Fruit fly (Drosophila melanogaster) whole organism, wandering third instar larva: ENCODE data around the gene CG6972.

Experiments
- Abd-B ChIP-seq: fragments of >200 bp; optimal IDR thresholded peaks from 2 replicates; lab custom pipeline; 2017; ENCODE audit warnings: missing biosample characterization, missing genetic modification characterization
- CG32264 ChIP-seq: fragments of 200-800 bp; sonication (Bioruptor generic); optimal IDR thresholded peaks from 2 replicates; lab custom pipeline; 2016; ENCODE audit warnings: missing biosample characterization, missing genetic modification characterization
- CG9705 ChIP-seq: fragments of 200-800 bp; sonication (Bioruptor generic); optimal IDR thresholded peaks from 2 replicates; lab custom pipeline; 2018; ENCODE audit warnings: missing biosample characterization, mild to moderate bottlenecking, missing genetic modification characterization
- CrebA ChIP-seq: fragments of 200-800 bp; sonication (Bioruptor generic); optimal IDR thresholded peaks from 2 replicates; lab custom pipeline; 2016; ENCODE audit warnings: missing biosample characterization, mild to moderate bottlenecking, missing genetic modification characterization, borderline replicate concordance
- Dfd ChIP-seq: fragments of >200 bp; optimal IDR thresholded peaks from 2 replicates; lab custom pipeline; 2017; ENCODE audit warnings: missing biosample characterization, missing genetic modification characterization
- Dif ChIP-seq: fragments of 200-275, 200-300 bp; sonication (Bioruptor generic); optimal IDR thresholded peaks from 2 replicates; lab custom pipeline; 2018; ENCODE audit warnings: missing biosample characterization, missing genetic modification characterization; ENCODE audit not compliant: partially characterized antibody
- GATAd ChIP-seq: sonication (Bioruptor generic); optimal IDR thresholded peaks from 2 replicates; lab custom pipeline; 2016; ENCODE audit warnings: missing biosample characterization, missing genetic modification characterization
- HLH106 ChIP-seq: fragments of 200-800 bp; optimal IDR thresholded peaks from 3 replicates; lab custom pipeline; 2019; ENCODE audit warnings: missing biosample characterization, mild to moderate bottlenecking, missing genetic modification characterization, moderate library complexity
- Hnf4 ChIP-seq: fragments of 200-800 bp; sonication (Bioruptor generic); optimal IDR thresholded peaks from 2 replicates; lab custom pipeline; 2016; ENCODE audit warnings: missing biosample characterization, mild to moderate bottlenecking, missing genetic modification characterization
- Hr78 ChIP-seq: fragments of >200 bp; optimal IDR thresholded peaks from 2 replicates; lab custom pipeline; 2017; ENCODE audit warnings: missing biosample characterization, missing genetic modification characterization
- Hr83 ChIP-seq: fragments of 200-300 bp; sonication (Bioruptor generic); optimal IDR thresholded peaks from 2 replicates; lab custom pipeline; 2016; ENCODE audit warnings: missing biosample characterization, mild to moderate bottlenecking, missing genetic modification characterization, moderate library complexity; ENCODE audit not compliant: poor library complexity, severe bottlenecking
- Jra ChIP-seq: sonication (Bioruptor generic); optimal IDR thresholded peaks from 2 replicates; lab custom pipeline; 2016; ENCODE audit warnings: missing biosample characterization, missing genetic modification characterization
- Mio ChIP-seq: sonication (Bioruptor generic); optimal IDR thresholded peaks from 2 replicates; lab custom pipeline; 2016; ENCODE audit warnings: missing biosample characterization, missing genetic modification characterization
- Myc ChIP-seq: fragments of >200 bp; optimal IDR thresholded peaks from 2 replicates; lab custom pipeline; 2017
- N ChIP-seq: fragments of >200 bp; optimal IDR thresholded peaks from 2 replicates; lab custom pipeline; 2018; ENCODE audit warnings: missing biosample characterization, missing external identifiers, missing genetic modification characterization
- OdsH ChIP-seq: fragments of 200-800 bp; sonication (Bioruptor generic); optimal IDR thresholded peaks from 2 replicates; lab custom pipeline; 2016; ENCODE audit warnings: missing biosample characterization, mild to moderate bottlenecking, missing genetic modification characterization
- Rel ChIP-seq, 2 experiments: fragments of 200-800 bp; sonication (Bioruptor generic) in 1 of 2; optimal IDR thresholded peaks; 2 replicates in 1 of 2; 3 replicates in 1 of 2; lab custom pipeline; 2016 to 2019; ENCODE audit warnings: mild to moderate bottlenecking in 2 of 2, missing biosample characterization in 2 of 2, missing genetic modification characterization in 2 of 2, moderate library complexity in 1 of 2
- Sp1 ChIP-seq: fragments of 200-800 bp; sonication (Bioruptor generic); optimal IDR thresholded peaks from 3 replicates; lab custom pipeline; 2019; ENCODE audit warnings: missing biosample characterization, mild to moderate bottlenecking, missing genetic modification characterization, moderate library complexity
- Vsx2 ChIP-seq: fragments of 200-300, 225-300 bp; sonication (Bioruptor generic); optimal IDR thresholded peaks from 2 replicates; lab custom pipeline; 2018; ENCODE audit warnings: missing biosample characterization, missing genetic modification characterization; ENCODE audit not compliant: partially characterized antibody
- br ChIP-seq: fragments of 200-800 bp; sonication (Bioruptor generic); optimal IDR thresholded peaks from 2 replicates; lab custom pipeline; 2016; ENCODE audit warnings: missing biosample characterization, missing genetic modification characterization
- brk ChIP-seq: fragments of 200-800 bp; sonication (Bioruptor generic); optimal IDR thresholded peaks from 2 replicates; lab custom pipeline; 2016; ENCODE audit warnings: missing biosample characterization, mild to moderate bottlenecking, missing genetic modification characterization
- dl ChIP-seq, 2 experiments: fragments of 175-275, 200-275 bp in 1 of 2; fragments of 200-275 bp in 1 of 2; sonication (Bioruptor generic); optimal IDR thresholded peaks; lab custom pipeline; 2018; ENCODE audit warnings: mild to moderate bottlenecking in 2 of 2, missing biosample characterization in 2 of 2, missing genetic modification characterization in 2 of 2, moderate library complexity in 2 of 2; ENCODE audit not compliant: partially characterized antibody in 2 of 2, insufficient read depth in 1 of 2
- dmrt93B ChIP-seq: fragments of 200-800 bp; sonication (Bioruptor generic); optimal IDR thresholded peaks from 2 replicates; lab custom pipeline; 2018; ENCODE audit warnings: missing biosample characterization, mild to moderate bottlenecking, missing genetic modification characterization
- dsf ChIP-seq: sonication (Bioruptor generic); optimal IDR thresholded peaks from 2 replicates; lab custom pipeline; 2016; ENCODE audit warnings: missing biosample characterization, missing genetic modification characterization, borderline replicate concordance
- ey ChIP-seq: fragments of 200-800 bp; sonication (Bioruptor generic); optimal IDR thresholded peaks from 2 replicates; lab custom pipeline; 2016; ENCODE audit warnings: missing biosample characterization, missing genetic modification characterization
- foxo ChIP-seq, 2 experiments: fragments of 200-800 bp; sonication (Bioruptor generic); optimal IDR thresholded peaks; 2 replicates in 1 of 2; 3 replicates in 1 of 2; lab custom pipeline; 2016 to 2017; ENCODE audit warnings: missing biosample characterization in 2 of 2, missing genetic modification characterization in 2 of 2
- fru ChIP-seq: fragments of 200-800 bp; sonication (Bioruptor generic); optimal IDR thresholded peaks from 3 replicates; lab custom pipeline; 2016; ENCODE audit warnings: missing biosample characterization, mild to moderate bottlenecking, missing genetic modification characterization
- h ChIP-seq: fragments of 200-800 bp; sonication (Bioruptor generic); optimal IDR thresholded peaks from 3 replicates; lab custom pipeline; 2016; ENCODE audit warnings: missing biosample characterization, mild to moderate bottlenecking, missing genetic modification characterization
- jim ChIP-seq: fragments of 175-275, 200-325 bp; sonication (Bioruptor generic); optimal IDR thresholded peaks from 2 replicates; lab custom pipeline; 2016; ENCODE audit warnings: missing biosample characterization, mild to moderate bottlenecking, missing genetic modification characterization
- lola ChIP-seq: fragments of >200 bp; optimal IDR thresholded peaks from 2 replicates; lab custom pipeline; 2017; ENCODE audit warnings: missing biosample characterization, missing genetic modification characterization
- pan ChIP-seq: fragments of >200 bp; optimal IDR thresholded peaks from 2 replicates; lab custom pipeline; 2017
- psq ChIP-seq: fragments of 200-800 bp; sonication (Bioruptor generic); optimal IDR thresholded peaks from 3 replicates; lab custom pipeline; 2017; ENCODE audit warnings: missing biosample characterization, mild to moderate bottlenecking, missing genetic modification characterization, moderate library complexity
- rgr ChIP-seq: fragments of 200-800 bp; sonication (Bioruptor generic); optimal IDR thresholded peaks from 3 replicates; lab custom pipeline; 2016; ENCODE audit warnings: missing biosample characterization, mild to moderate bottlenecking, missing genetic modification characterization
- sage ChIP-seq: fragments of 200-800 bp; sonication (Bioruptor generic); optimal IDR thresholded peaks from 2 replicates; lab custom pipeline; 2016; ENCODE audit warnings: missing biosample characterization, mild to moderate bottlenecking, missing genetic modification characterization
- sv ChIP-seq: fragments of 200-800 bp; sonication (Bioruptor generic); optimal IDR thresholded peaks from 3 replicates; lab custom pipeline; 2016; ENCODE audit warnings: missing biosample characterization, missing genetic modification characterization
- tai ChIP-seq: sonication (Bioruptor generic); optimal IDR thresholded peaks from 2 replicates; lab custom pipeline; 2016; ENCODE audit warnings: missing biosample characterization, missing genetic modification characterization
- usp ChIP-seq: fragments of >200 bp; optimal IDR thresholded peaks from 2 replicates; lab custom pipeline; 2017; ENCODE audit warnings: missing biosample characterization, missing genetic modification characterization
- woc ChIP-seq: sonication (Bioruptor generic); optimal IDR thresholded peaks from 2 replicates; lab custom pipeline; 2016; ENCODE audit warnings: missing biosample characterization, mild to moderate bottlenecking, missing genetic modification characterization

CG6972 gene

dm6 chr3R:22718937-22719606 lies 17.3 kb downstream of the CG6972 start:
- TF ChIP-seq HLH106 (tag; lab: Kevin White, UChicago) (no peak), lola (no peak), N (GFP tag; lab: Kevin White, UChicago) (no peak), Abd-B (GFP tag; lab: Kevin White, UChicago) (no peak), fru (no peak)
- TF ChIP-seq, all 38 proteins: peak for 0

dm6 chr3R:22719607-22719949 lies 17.8 kb downstream of the CG6972 start:
- TF ChIP-seq fru (peak; percentile 6), pan (no peak), Jra (GFP tag; lab: Kevin White, UChicago) (no peak)

dm6 chr3R:22720808-22721306 lies 19.1 kb downstream of the CG6972 start, which contains the start of gene wge:
TSS of gene wge (minus strand) at chr3R:22721150.
- TF ChIP-seq sage (GFP tag; lab: Kevin White, UChicago) (no peak), jim (peak; percentile 80), Hnf4 (GFP tag; lab: Kevin White, UChicago) (no peak), CrebA (no peak), tai (no peak), h (GFP tag; lab: Kevin White, UChicago) (no peak), Rel (GFP tag; optimal IDR thresholded peaks at IDR 0.05; lab: Kevin White, UChicago) (no peak), Rel (tag; optimal IDR thresholded peaks at IDR 0.05; lab: Kevin White, UChicago) (peak; percentile 33), HLH106 (tag; lab: Kevin White, UChicago) (peak; percentile 12), Sp1 (GFP tag; lab: Kevin White, UChicago) (peak; percentile 59)

- TF ChIP-seq CG9705 (GFP tag; lab: Kevin White, UChicago) (peak; percentile 3), Dif (GFP tag; lab: Kevin White, UChicago) (no peak), Dfd (GFP tag; lab: Kevin White, UChicago) (no peak), Vsx2 (GFP tag; lab: Kevin White, UChicago) (no peak), Hnf4 (GFP tag; lab: Kevin White, UChicago) (no peak), brk (GFP tag; lab: Kevin White, UChicago) (no peak), Hr83 (GFP tag; lab: Kevin White, UChicago) (peak; percentile 80), br (GFP tag; lab: Kevin White, UChicago) (peak; percentile 16), woc (GFP tag; lab: Kevin White, UChicago) (peak; percentile 63), jim (no peak), Sp1 (GFP tag; lab: Kevin White, UChicago) (peak; percentile 75), rgr (GFP tag; lab: Kevin White, UChicago) (peak; percentile 72), GATAd (GFP tag; lab: Kevin White, UChicago) (no peak), sv (GFP tag; lab: Kevin White, UChicago) (peak; percentile 55), Jra (GFP tag; lab: Kevin White, UChicago) (peak; percentile 40), CrebA (no peak), HLH106 (tag; lab: Kevin White, UChicago) (peak; percentile 68), ey (GFP tag; lab: Kevin White, UChicago) (peak; percentile 23), sage (GFP tag; lab: Kevin White, UChicago) (peak; percentile 9), tai (no peak), lola (no peak), dl (GFP tag; optimal IDR thresholded peaks at IDR 0.05; lab: Kevin White, UChicago; ENCODE audit: insufficient read depth in 1 of 2, partially characterized antibody in 2 of 2) (no peak), Myc (lab: Kevin White, UChicago) (peak; percentile 26), OdsH (GFP tag; lab: Kevin White, UChicago) (peak; percentile 54), Rel (GFP tag; optimal IDR thresholded peaks at IDR 0.05; lab: Kevin White, UChicago) (no peak), Rel (tag; optimal IDR thresholded peaks at IDR 0.05; lab: Kevin White, UChicago) (peak; percentile 37), foxo (GFP tag; optimal IDR thresholded peaks at IDR 0.05; lab: Kevin White, UChicago) (peak in 1 of 2 experiments; percentile 73), CG32264 (GFP tag; lab: Kevin White, UChicago) (peak; percentile 27), Abd-B (GFP tag; lab: Kevin White, UChicago) (no peak), dmrt93B (GFP tag; lab: Kevin White, UChicago) (peak; percentile 3), fru (peak; percentile 51), h (GFP tag; lab: Kevin White, UChicago) (peak; percentile 54), usp (GFP tag; lab: Kevin White, UChicago) (no peak), N (GFP tag; lab: Kevin White, UChicago) (no peak), pan (no peak), psq (GFP tag; lab: Kevin White, UChicago) (peak; percentile 62), dsf (GFP tag; lab: Kevin White, UChicago) (peak; percentile 4), Hr78 (GFP tag; lab: Kevin White, UChicago) (no peak), Mio (GFP tag; lab: Kevin White, UChicago) (no peak)
Measured at dm6 chr3R:22724149-22724973, 22.6 kb downstream of the CG6972 start, which contains the start of gene Irp-1A. TSS of gene Irp-1A (minus strand) at chr3R:22724587.
